1 fruit fly cellular context compared by ENCODE assay signal in genomic region chr3R:18188702-18189125, dm6.
A peak's percentile ranks its signal among the peaks of the same experiment; 100 is the strongest.
TF ChIP-seq lines count a peak whose summit lies in the region.

Gene CG12321, minus strand, starts transcription at chr3R:18188707.
Gene MED17, plus strand, starts transcription at chr3R:18189072.

TF ChIP-seq in whole organism, embryonic, 481 proteins besides CTCF, POLR2A, EP300 and RAD21 (continued from another document and continues in another):
- peak; percentile 85 for TF ChIP-seq wor (GFP tag; IDR thresholded peaks at IDR 0.05; lab: Robert Waterston, UW)
- peak; percentile 41 for TF ChIP-seq ab (GFP tag; optimal IDR thresholded peaks at IDR 0.05; lab: Kevin White, UChicago)
- peak; percentile 96 for TF ChIP-seq CG17361 (GFP tag; IDR thresholded peaks at IDR 0.05; lab: Robert Waterston, UW)
- TF ChIP-seq HmgZ (tag; optimal IDR thresholded peaks at IDR 0.05; lab: Kevin White, UChicago), result peak; percentile 71
- peak in 1 of 2 experiments; percentile 57 for TF ChIP-seq insv (GFP tag; optimal IDR thresholded peaks at IDR 0.05; lab: Kevin White, UChicago)
- TF ChIP-seq cwo (GFP tag; optimal IDR thresholded peaks at IDR 0.05; lab: Kevin White, UChicago), result peak; percentile 75
- TF ChIP-seq NFAT (GFP tag; IDR thresholded peaks at IDR 0.05; lab: Robert Waterston, UW), result peak; percentile 94
- no peak for TF ChIP-seq btn (GFP tag; optimal IDR thresholded peaks at IDR 0.05; lab: Kevin White, UChicago)
- TF ChIP-seq Ets97D (GFP tag; optimal IDR thresholded peaks at IDR 0.05; lab: Kevin White, UChicago), result peak; percentile 55
- peak; percentile 62 for TF ChIP-seq gcm2 (GFP tag; optimal IDR thresholded peaks at IDR 0.05; lab: Kevin White, UChicago)
- TF ChIP-seq CG15011 (GFP tag; optimal IDR thresholded peaks at IDR 0.05; lab: Kevin White, UChicago), result peak; percentile 63
- TF ChIP-seq grau (tag; optimal IDR thresholded peaks at IDR 0.05; lab: Kevin White, UChicago), result peak; percentile 88
- peak; percentile 95 for TF ChIP-seq CoRest (tag; optimal IDR thresholded peaks at IDR 0.05; lab: Kevin White, UChicago)
- TF ChIP-seq usp (GFP tag; optimal IDR thresholded peaks at IDR 0.05; lab: Kevin White, UChicago), result no peak
- peak; percentile 92 for TF ChIP-seq tin (GFP tag; optimal IDR thresholded peaks at IDR 0.05; lab: Kevin White, UChicago)
- TF ChIP-seq CG34376 (GFP tag; optimal IDR thresholded peaks at IDR 0.05; lab: Kevin White, UChicago), result peak; percentile 11
- TF ChIP-seq inv (GFP tag; IDR thresholded peaks at IDR 0.05; lab: Robert Waterston, UW; ENCODE audit: partially characterized antibody), result no peak
- peak; percentile 82 for TF ChIP-seq CG31388 (GFP tag; optimal IDR thresholded peaks at IDR 0.05; lab: Kevin White, UChicago)
- TF ChIP-seq Dref (GFP tag; IDR thresholded peaks at IDR 0.05; lab: Robert Waterston, UW), result peak; percentile 76
- TF ChIP-seq Doc3 (GFP tag; IDR thresholded peaks at IDR 0.05; lab: Robert Waterston, UW; ENCODE audit: partially characterized antibody), result no peak
- peak; percentile 50; the same call in 1 of the 2 replicates for TF ChIP-seq Oaz (GFP tag; IDR thresholded peaks at IDR 0.05; lab: Robert Waterston, UW)
- peak; percentile 85 for TF ChIP-seq Fer3 (tag; optimal IDR thresholded peaks at IDR 0.05; lab: Kevin White, UChicago)
- TF ChIP-seq CG7556 (GFP tag; optimal IDR thresholded peaks at IDR 0.05; lab: Kevin White, UChicago), result peak; percentile 85
- peak; percentile 54; the same call in 1 of the 2 replicates for TF ChIP-seq dimm (GFP tag; IDR thresholded peaks at IDR 0.05; lab: Robert Waterston, UW)
- TF ChIP-seq TFAM (GFP tag; optimal IDR thresholded peaks at IDR 0.05; lab: Kevin White, UChicago), result no peak
- TF ChIP-seq Nf-YC (tag; optimal IDR thresholded peaks at IDR 0.05; lab: Kevin White, UChicago), result peak; percentile 72
- TF ChIP-seq unpg (GFP tag; optimal IDR thresholded peaks at IDR 0.05; lab: Kevin White, UChicago), result peak; percentile 84
- TF ChIP-seq sim (GFP tag; IDR thresholded peaks at IDR 0.05; lab: Robert Waterston, UW), result 0 out of 2 replicates have a peak, but pooled peaks have one; percentile 31
- TF ChIP-seq CG12155 (GFP tag; optimal IDR thresholded peaks at IDR 0.05; lab: Kevin White, UChicago), result peak; percentile 90
- peak; percentile 91 for TF ChIP-seq klu (GFP tag; IDR thresholded peaks at IDR 0.05; lab: Robert Waterston, UW)
- TF ChIP-seq Ets65A (GFP tag; lab: Kevin White, UChicago), result peak; percentile 98
- TF ChIP-seq CG12236 (GFP tag; optimal IDR thresholded peaks at IDR 0.05; lab: Kevin White, UChicago), result no peak
- TF ChIP-seq Mrtf (GFP tag; IDR thresholded peaks at IDR 0.05; lab: Robert Waterston, UW), result peak; percentile 73; the same call in 1 of the 3 replicates
- peak; percentile 86 for TF ChIP-seq BtbVII (GFP tag; optimal IDR thresholded peaks at IDR 0.05; lab: Kevin White, UChicago)
- TF ChIP-seq lov (optimal IDR thresholded peaks at IDR 0.05; lab: Kevin White, UChicago), result no peak
- TF ChIP-seq lov (GFP tag; IDR thresholded peaks at IDR 0.05; lab: Robert Waterston, UW), result peak; percentile 74; the same call in 1 of the 3 replicates
- peak; percentile 86 for TF ChIP-seq CG4404 (GFP tag; IDR thresholded peaks at IDR 0.05; lab: Robert Waterston, UW)
- TF ChIP-seq CG17802 (tag; optimal IDR thresholded peaks at IDR 0.05; lab: Kevin White, UChicago), result peak; percentile 52
- peak; percentile 55 to 57 for TF ChIP-seq Pdp1 (GFP tag; optimal IDR thresholded peaks at IDR 0.05; lab: Kevin White, UChicago)
- peak; percentile 70 for TF ChIP-seq gsb-n (tag; optimal IDR thresholded peaks at IDR 0.05; lab: Kevin White, UChicago)
- TF ChIP-seq Dek (tag; optimal IDR thresholded peaks at IDR 0.05; lab: Kevin White, UChicago), result peak; percentile 85
- no peak for TF ChIP-seq sna (GFP tag; IDR thresholded peaks at IDR 0.05; lab: Robert Waterston, UW; ENCODE audit: partially characterized antibody)
- peak; percentile 87 for TF ChIP-seq dmrt11E (tag; optimal IDR thresholded peaks at IDR 0.05; lab: Kevin White, UChicago)
- peak; percentile 85 for TF ChIP-seq fd96Cb (tag; optimal IDR thresholded peaks at IDR 0.05; lab: Kevin White, UChicago)
- TF ChIP-seq phol (tag; optimal IDR thresholded peaks at IDR 0.05; lab: Kevin White, UChicago), result peak; percentile 94
- TF ChIP-seq Mad (GFP tag; optimal IDR thresholded peaks at IDR 0.05; lab: Kevin White, UChicago), result peak; percentile 57
- peak; percentile 65 for TF ChIP-seq stc (GFP tag; IDR thresholded peaks at IDR 0.05; lab: Robert Waterston, UW)
- TF ChIP-seq twi (tag; optimal IDR thresholded peaks at IDR 0.05; lab: Kevin White, UChicago), result peak; percentile 79
- peak; percentile 86 for TF ChIP-seq Fer1 (GFP tag; optimal IDR thresholded peaks at IDR 0.05; lab: Kevin White, UChicago)
- TF ChIP-seq Usf (GFP tag; optimal IDR thresholded peaks at IDR 0.05; lab: Kevin White, UChicago), result peak; percentile 85
- peak; percentile 78 for TF ChIP-seq CG4328 (GFP tag; optimal IDR thresholded peaks at IDR 0.05; lab: Kevin White, UChicago)
- TF ChIP-seq gcm (GFP tag; optimal IDR thresholded peaks at IDR 0.05; lab: Kevin White, UChicago), result peak; percentile 61
- TF ChIP-seq CG8359 (GFP tag; optimal IDR thresholded peaks at IDR 0.05; lab: Kevin White, UChicago; ENCODE audit: borderline replicate concordance), result peak; percentile 46
- TF ChIP-seq CG7745 (tag; optimal IDR thresholded peaks at IDR 0.05; lab: Kevin White, UChicago), result no peak
- TF ChIP-seq MESR4 (GFP tag; optimal IDR thresholded peaks at IDR 0.05; lab: Kevin White, UChicago), result no peak
- TF ChIP-seq Xrp1 (GFP tag; IDR thresholded peaks at IDR 0.05; lab: Robert Waterston, UW), result peak; percentile 92
- TF ChIP-seq MTF-1 (GFP tag; optimal IDR thresholded peaks at IDR 0.05; lab: Kevin White, UChicago; ENCODE audit: borderline replicate concordance), result no peak
- peak; percentile 91 for TF ChIP-seq CG12942 (GFP tag; optimal IDR thresholded peaks at IDR 0.05; lab: Kevin White, UChicago)
- TF ChIP-seq CG12744 (GFP tag; optimal IDR thresholded peaks at IDR 0.05; lab: Kevin White, UChicago), result peak; percentile 49
- no peak for TF ChIP-seq CG1024 (GFP tag; IDR thresholded peaks at IDR 0.05; lab: Robert Waterston, UW)
- TF ChIP-seq CG4424 (GFP tag; optimal IDR thresholded peaks at IDR 0.05; lab: Kevin White, UChicago), result peak; percentile 91
- peak; percentile 62 for TF ChIP-seq CG1647 (GFP tag; optimal IDR thresholded peaks at IDR 0.05; lab: Kevin White, UChicago)
- peak; percentile 72; the same call in 2 of the 3 replicates for TF ChIP-seq H15 (GFP tag; IDR thresholded peaks at IDR 0.05; lab: Robert Waterston, UW)
- peak; percentile 27 for TF ChIP-seq CG3995 (GFP tag; optimal IDR thresholded peaks at IDR 0.05; lab: Kevin White, UChicago)
- TF ChIP-seq CG2120 (GFP tag; optimal IDR thresholded peaks at IDR 0.05; lab: Kevin White, UChicago), result peak; percentile 91
- TF ChIP-seq Kr (GFP tag; optimal IDR thresholded peaks at IDR 0.05; lab: Kevin White, UChicago), result no peak
- no peak for TF ChIP-seq CG12071 (GFP tag; optimal IDR thresholded peaks at IDR 0.05; lab: Kevin White, UChicago)
- TF ChIP-seq dm (GFP tag; optimal IDR thresholded peaks at IDR 0.05; lab: Kevin White, UChicago), result peak; percentile 12
- TF ChIP-seq ase (GFP tag; IDR thresholded peaks at IDR 0.05; lab: Robert Waterston, UW), result peak; percentile 85
- peak; percentile 25 for TF ChIP-seq crc (GFP tag; optimal IDR thresholded peaks at IDR 0.05; lab: Kevin White, UChicago)
- TF ChIP-seq CG13775 (GFP tag; optimal IDR thresholded peaks at IDR 0.05; lab: Kevin White, UChicago), result peak; percentile 94
- TF ChIP-seq CG18619 (GFP tag; optimal IDR thresholded peaks at IDR 0.05; lab: Kevin White, UChicago), result peak; percentile 89
- no peak for TF ChIP-seq fru (optimal IDR thresholded peaks at IDR 0.05; lab: Kevin White, UChicago)
- TF ChIP-seq ci (GFP tag; IDR thresholded peaks at IDR 0.05; lab: Robert Waterston, UW), result no peak; the same call in 1 of the 3 replicates
- TF ChIP-seq CG13296 (GFP tag; optimal IDR thresholded peaks at IDR 0.05; lab: Kevin White, UChicago), result peak; percentile 84
- peak; percentile 92 for TF ChIP-seq gem (tag; optimal IDR thresholded peaks at IDR 0.05; lab: Kevin White, UChicago)
- TF ChIP-seq bcd (GFP tag; optimal IDR thresholded peaks at IDR 0.05; lab: Kevin White, UChicago), result peak; percentile 90
- TF ChIP-seq sisA (GFP tag; IDR thresholded peaks at IDR 0.05; lab: Robert Waterston, UW), result peak; percentile 90
- TF ChIP-seq Ada2b (GFP tag; IDR thresholded peaks at IDR 0.05; lab: Robert Waterston, UW), result peak; percentile 72
- TF ChIP-seq Adf1 (GFP tag; IDR thresholded peaks at IDR 0.05; lab: Robert Waterston, UW), result peak; percentile 49
- no peak for TF ChIP-seq p53 (GFP tag; optimal IDR thresholded peaks at IDR 0.05; lab: Kevin White, UChicago)
- TF ChIP-seq Spps (tag; optimal IDR thresholded peaks at IDR 0.05; lab: Kevin White, UChicago), result peak; percentile 57
- TF ChIP-seq CG7372 (GFP tag; IDR thresholded peaks at IDR 0.05; lab: Robert Waterston, UW), result peak; percentile 87
- TF ChIP-seq br (optimal IDR thresholded peaks at IDR 0.05; lab: Kevin White, UChicago), result no peak
- TF ChIP-seq chm (GFP tag; IDR thresholded peaks at IDR 0.05; lab: Robert Waterston, UW), result peak; percentile 79
- peak; percentile 88 for TF ChIP-seq B-H2 (GFP tag; optimal IDR thresholded peaks at IDR 0.05; lab: Kevin White, UChicago)
- peak; percentile 79 for TF ChIP-seq CG1233 (GFP tag; optimal IDR thresholded peaks at IDR 0.05; lab: Kevin White, UChicago)
- TF ChIP-seq CG17912 (GFP tag; optimal IDR thresholded peaks at IDR 0.05; lab: Kevin White, UChicago), result peak; percentile 43
- no peak for TF ChIP-seq CG31365 (tag; optimal IDR thresholded peaks at IDR 0.05; lab: Kevin White, UChicago)
- TF ChIP-seq Ssrp (tag; optimal IDR thresholded peaks at IDR 0.05; lab: Kevin White, UChicago), result peak; percentile 90
- TF ChIP-seq CG11695 (GFP tag; IDR thresholded peaks at IDR 0.05; lab: Robert Waterston, UW), result peak; percentile 70
- TF ChIP-seq Trl (optimal IDR thresholded peaks at IDR 0.05; lab: Kevin White, UChicago), result no peak
- peak; percentile 19 for TF ChIP-seq Trl (GFP tag; optimal IDR thresholded peaks at IDR 0.05; lab: Kevin White, UChicago)
- TF ChIP-seq chif (GFP tag; optimal IDR thresholded peaks at IDR 0.05; lab: Kevin White, UChicago), result peak in 1 of 2 experiments; percentile 49
- peak; percentile 96 for TF ChIP-seq Hr3 (GFP tag; optimal IDR thresholded peaks at IDR 0.05; lab: Kevin White, UChicago)
- peak; percentile 91 for TF ChIP-seq Sox102F (GFP tag; optimal IDR thresholded peaks at IDR 0.05; lab: Kevin White, UChicago)
- TF ChIP-seq Dp (GFP tag; optimal IDR thresholded peaks at IDR 0.05; lab: Kevin White, UChicago), result peak; percentile 66
- peak; percentile 41 for TF ChIP-seq CG10565 (GFP tag; optimal IDR thresholded peaks at IDR 0.05; lab: Kevin White, UChicago)
- peak; percentile 95 for TF ChIP-seq CG3847 (GFP tag; IDR thresholded peaks at IDR 0.05; lab: Robert Waterston, UW)
- TF ChIP-seq CG16815 (GFP tag; optimal IDR thresholded peaks at IDR 0.05; lab: Kevin White, UChicago), result peak; percentile 92
- TF ChIP-seq gro (GFP tag; optimal IDR thresholded peaks at IDR 0.05; lab: Kevin White, UChicago), result no peak
- TF ChIP-seq CG13123 (GFP tag; optimal IDR thresholded peaks at IDR 0.05; lab: Kevin White, UChicago), result peak; percentile 85
- TF ChIP-seq oc (tag; optimal IDR thresholded peaks at IDR 0.05; lab: Kevin White, UChicago), result peak; percentile 82
- peak; percentile 87 for TF ChIP-seq zen (tag; optimal IDR thresholded peaks at IDR 0.05; lab: Kevin White, UChicago)
- TF ChIP-seq exex (tag; optimal IDR thresholded peaks at IDR 0.05; lab: Kevin White, UChicago), result peak; percentile 61
- TF ChIP-seq crol (GFP tag; IDR thresholded peaks at IDR 0.05; lab: Robert Waterston, UW), result no peak; the same call in 1 of the 2 replicates
- TF ChIP-seq CG14441 (GFP tag; IDR thresholded peaks at IDR 0.05; lab: Robert Waterston, UW), result peak; percentile 82; the same call in 1 of the 2 replicates
- peak; percentile 77 for TF ChIP-seq ap (GFP tag; IDR thresholded peaks at IDR 0.05; lab: Robert Waterston, UW)
- TF ChIP-seq ato (GFP tag; IDR thresholded peaks at IDR 0.05; lab: Robert Waterston, UW; ENCODE audit: partially characterized antibody), result no peak
- TF ChIP-seq sima (GFP tag; optimal IDR thresholded peaks at IDR 0.05; lab: Kevin White, UChicago), result no peak
- TF ChIP-seq tna (GFP tag; IDR thresholded peaks at IDR 0.05; lab: Robert Waterston, UW; ENCODE audit: partially characterized antibody), result no peak
- TF ChIP-seq zfh1 (GFP tag; IDR thresholded peaks at IDR 0.05; lab: Robert Waterston, UW), result peak; percentile 85
- TF ChIP-seq CG6175 (GFP tag; IDR thresholded peaks at IDR 0.05; lab: Robert Waterston, UW), result peak; percentile 79; the same call in 2 of the 3 replicates
- peak; percentile 90 for TF ChIP-seq trem (tag; optimal IDR thresholded peaks at IDR 0.05; lab: Kevin White, UChicago)
- no peak for TF ChIP-seq pita (GFP tag; optimal IDR thresholded peaks at IDR 0.05; lab: Kevin White, UChicago)
- TF ChIP-seq Bteb2 (GFP tag; optimal IDR thresholded peaks at IDR 0.05; lab: Kevin White, UChicago), result peak; percentile 66
- TF ChIP-seq maf-S (GFP tag; optimal IDR thresholded peaks at IDR 0.05; lab: Kevin White, UChicago), result no peak
- TF ChIP-seq toy (GFP tag; IDR thresholded peaks at IDR 0.05; lab: Robert Waterston, UW), result peak; percentile 43; the same call in 1 of the 2 replicates
- TF ChIP-seq HLH4C (GFP tag; IDR thresholded peaks at IDR 0.05; lab: Robert Waterston, UW; ENCODE audit: partially characterized antibody), result no peak
- TF ChIP-seq ham (GFP tag; IDR thresholded peaks at IDR 0.05; lab: Robert Waterston, UW), result no peak
- peak; percentile 84 for TF ChIP-seq Blimp-1 (GFP tag; optimal IDR thresholded peaks at IDR 0.05; lab: Kevin White, UChicago)
- TF ChIP-seq Gsc (GFP tag; IDR thresholded peaks at IDR 0.05; lab: Robert Waterston, UW), result peak; percentile 52
- peak; percentile 90 for TF ChIP-seq CG18262 (tag; optimal IDR thresholded peaks at IDR 0.05; lab: Kevin White, UChicago)
- TF ChIP-seq dpn (GFP tag; optimal IDR thresholded peaks at IDR 0.05; lab: Kevin White, UChicago), result peak; percentile 66 to 93
- peak; percentile 94 for TF ChIP-seq Xbp1 (GFP tag; optimal IDR thresholded peaks at IDR 0.05; lab: Kevin White, UChicago)
- TF ChIP-seq CG3407 (GFP tag; optimal IDR thresholded peaks at IDR 0.05; lab: Kevin White, UChicago), result peak; percentile 70
- TF ChIP-seq CG32767 (GFP tag; IDR thresholded peaks at IDR 0.05; lab: Robert Waterston, UW), result peak; percentile 72
- TF ChIP-seq CG8089 (GFP tag; optimal IDR thresholded peaks at IDR 0.05; lab: Kevin White, UChicago), result peak; percentile 40
- peak; percentile 82 for TF ChIP-seq CG11723 (GFP tag; optimal IDR thresholded peaks at IDR 0.05; lab: Kevin White, UChicago)
- TF ChIP-seq CG2712 (tag; optimal IDR thresholded peaks at IDR 0.05; lab: Kevin White, UChicago), result peak; percentile 92
